Fruit fly (Drosophila melanogaster): ENCODE results near the gene CG31955.
A peak's percentile ranks its signal among the peaks of the same experiment; 100 is the strongest.

CG31955 gene

dm6 chr2L:3712949-3713416 lies at the start of gene CG31955, which contains the start of gene CG2818 (continued):
- no peak for TF ChIP-seq ase (GFP tag; IDR thresholded peaks at IDR 0.05)
- 0 out of 4 replicates have a peak, but pooled peaks have one; percentile 10 for TF ChIP-seq chinmo (GFP tag; IDR thresholded peaks at IDR 0.05; ENCODE audit: partially characterized antibody)
- no peak for TF ChIP-seq Eip74EF (GFP tag; optimal IDR thresholded peaks at IDR 0.05)
- no peak for TF ChIP-seq Fer2 (tag; optimal IDR thresholded peaks at IDR 0.05)
- no peak for TF ChIP-seq Awh (GFP tag; IDR thresholded peaks at IDR 0.05)
- no peak for TF ChIP-seq croc (GFP tag; conservative IDR thresholded peaks at IDR 0.05)
- no peak for TF ChIP-seq cas (GFP tag; IDR thresholded peaks at IDR 0.05)
- TF ChIP-seq unpg (GFP tag; optimal IDR thresholded peaks at IDR 0.05), result no peak
- TF ChIP-seq MTF-1 (GFP tag; optimal IDR thresholded peaks at IDR 0.05; ENCODE audit: borderline replicate concordance), result no peak
- no peak for TF ChIP-seq CG17359 (tag; optimal IDR thresholded peaks at IDR 0.05)
- no peak for TF ChIP-seq CG12219 (GFP tag; optimal IDR thresholded peaks at IDR 0.05)
- TF ChIP-seq CG7271 (tag; optimal IDR thresholded peaks at IDR 0.05), result no peak
- peak; percentile 62; the same call in 1 of the 2 replicates for TF ChIP-seq ranshi (GFP tag; IDR thresholded peaks at IDR 0.05)
- peak; percentile 88 for TF ChIP-seq CG18011 (GFP tag; optimal IDR thresholded peaks at IDR 0.05)
- no peak for TF ChIP-seq hb (GFP tag; IDR thresholded peaks at IDR 0.05; ENCODE audit: partially characterized antibody)
- TF ChIP-seq CG11504 (tag; optimal IDR thresholded peaks at IDR 0.05), result no peak
- no peak for TF ChIP-seq Dip3 (GFP tag; optimal IDR thresholded peaks at IDR 0.05)
- no peak for TF ChIP-seq Hmr (GFP tag; optimal IDR thresholded peaks at IDR 0.05)
- TF ChIP-seq MESR4 (GFP tag; optimal IDR thresholded peaks at IDR 0.05), result no peak
- TF ChIP-seq HLH54F (GFP tag; optimal IDR thresholded peaks at IDR 0.05), result peak; percentile 35
- TF ChIP-seq CG5953 (GFP tag; IDR thresholded peaks at IDR 0.05), result no peak
- TF ChIP-seq CG6689 (GFP tag; IDR thresholded peaks at IDR 0.05), result no peak
- peak; percentile 50 for TF ChIP-seq Ets97D (GFP tag; optimal IDR thresholded peaks at IDR 0.05)
- TF ChIP-seq CG13894 (tag; optimal IDR thresholded peaks at IDR 0.05), result peak; percentile 40
- TF ChIP-seq CG9609 (GFP tag; optimal IDR thresholded peaks at IDR 0.05), result no peak
- no peak for TF ChIP-seq Chrac-16 (GFP tag; optimal IDR thresholded peaks at IDR 0.05)
- TF ChIP-seq zf30C (GFP tag; optimal IDR thresholded peaks at IDR 0.05), result no peak
- no peak for TF ChIP-seq Ets65A (GFP tag)
- TF ChIP-seq CG14860 (GFP tag; IDR thresholded peaks at IDR 0.05; ENCODE audit: partially characterized antibody), result peak; percentile 21; the same call in 1 of the 3 replicates
- no peak for TF ChIP-seq CG7745 (tag; optimal IDR thresholded peaks at IDR 0.05)
- TF ChIP-seq CG10431 (GFP tag; optimal IDR thresholded peaks at IDR 0.05), result no peak
- TF ChIP-seq CG8290 (GFP tag; optimal IDR thresholded peaks at IDR 0.05), result no peak
- TF ChIP-seq CG8290 (tag; optimal IDR thresholded peaks at IDR 0.05), result peak in 1 of 2 experiments; percentile 59
- TF ChIP-seq gcm (GFP tag; optimal IDR thresholded peaks at IDR 0.05), result no peak
- no peak for TF ChIP-seq CG10209 (GFP tag; optimal IDR thresholded peaks at IDR 0.05)
- TF ChIP-seq CG3995 (GFP tag; optimal IDR thresholded peaks at IDR 0.05), result peak; percentile 58
- TF ChIP-seq CG2129 (GFP tag; IDR thresholded peaks at IDR 0.05; ENCODE audit: partially characterized antibody), result peak; percentile 63; the same call in 1 of the 2 replicates
- no peak for TF ChIP-seq Rx (GFP tag; IDR thresholded peaks at IDR 0.05)
- no peak for TF ChIP-seq zen (tag; optimal IDR thresholded peaks at IDR 0.05)
- TF ChIP-seq CG11093 (GFP tag; IDR thresholded peaks at IDR 0.05), result no peak
- no peak for TF ChIP-seq Fer3 (tag; optimal IDR thresholded peaks at IDR 0.05)
- no peak for TF ChIP-seq tna (GFP tag; IDR thresholded peaks at IDR 0.05; ENCODE audit: partially characterized antibody)
- no peak for TF ChIP-seq Neu2 (GFP tag; optimal IDR thresholded peaks at IDR 0.05; ENCODE audit: borderline replicate concordance)
- no peak for TF ChIP-seq CG11456 (GFP tag; IDR thresholded peaks at IDR 0.05)
- TF ChIP-seq Optix (GFP tag; IDR thresholded peaks at IDR 0.05), result no peak
- no peak for TF ChIP-seq CG12744 (GFP tag; optimal IDR thresholded peaks at IDR 0.05)
- no peak for TF ChIP-seq Abd-B (GFP tag; optimal IDR thresholded peaks at IDR 0.05)
- no peak for TF ChIP-seq CG12299 (tag; optimal IDR thresholded peaks at IDR 0.05)
- no peak for TF ChIP-seq Oli (tag; optimal IDR thresholded peaks at IDR 0.05)
- no peak for TF ChIP-seq CG10565 (GFP tag; optimal IDR thresholded peaks at IDR 0.05)

Measured in whole organism, embryonic.